Fruit fly (Drosophila melanogaster): ENCODE results near the gene CG40485.

DNA sequence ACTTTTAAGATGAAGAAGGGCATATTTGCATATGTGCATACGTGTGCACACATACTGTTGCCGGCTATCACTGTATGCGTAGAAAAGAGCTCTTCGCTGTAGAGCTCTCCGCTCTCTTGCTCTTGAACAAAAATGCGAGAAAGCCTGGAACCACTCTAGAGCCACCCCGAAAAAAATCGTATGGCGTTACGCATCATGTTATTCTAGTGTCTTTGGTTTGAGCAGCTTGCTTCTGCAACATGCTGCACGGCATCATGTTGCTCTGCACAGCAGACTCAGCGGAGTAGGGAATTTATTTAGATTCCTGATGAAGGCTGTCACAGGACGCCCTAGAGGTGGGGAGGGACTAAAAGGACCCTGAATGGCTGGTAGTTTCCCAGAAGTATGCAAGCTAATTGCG lies 44.3 kb downstream of the CG40485 start:
- TF ChIP-seq Ets98B (GFP tag; IDR thresholded peaks at IDR 0.05) (no peak), D1 (tag; optimal IDR thresholded peaks at IDR 0.05) (no peak)
